Worm (Caenorhabditis elegans) whole organism, L3 larva: ENCODE results near the gene F20B6.9.
"Not testable (repeated sequence)": the region's sequence is repeated elsewhere in the genome, so short reads cannot be mapped to it uniquely, and the experiment has no call there.

Experiments used
- R02D3.7 ChIP-seq: fragments of 150-350 bp; optimal IDR thresholded peaks from 2 replicates; lab custom pipeline; 2014; ENCODE audit warnings: missing biosample characterization, missing genetic modification characterization
- aly-2 ChIP-seq: fragments of 150-350 bp; optimal IDR thresholded peaks from 2 replicates; lab custom pipeline; 2014; ENCODE audit warnings: missing biosample characterization, missing genetic modification characterization
- ama-1 ChIP-seq: fragments of 150-350 bp; optimal IDR thresholded peaks from 2 replicates; lab custom pipeline; 2018
- ceh-16 ChIP-seq: sonication (generic microtip); optimal IDR thresholded peaks from 2 replicates; lab custom pipeline; 2017; ENCODE audit warnings: missing biosample characterization, missing genetic modification characterization
- ceh-28 ChIP-seq: fragments of 150-350 bp; optimal IDR thresholded peaks from 2 replicates; lab custom pipeline; 2014; ENCODE audit warnings: missing biosample characterization, missing genetic modification reagents, missing genetic modification characterization
- ceh-82 ChIP-seq: fragments of 150-350 bp; optimal IDR thresholded peaks from 2 replicates; lab custom pipeline; 2014; ENCODE audit warnings: missing biosample characterization, missing genetic modification characterization
- ceh-9 ChIP-seq: sonication (generic microtip); optimal IDR thresholded peaks from 2 replicates; lab custom pipeline; 2018; ENCODE audit warnings: missing biosample characterization, missing genetic modification characterization
- daf-12 ChIP-seq: fragments of 150-350 bp; optimal IDR thresholded peaks from 2 replicates; lab custom pipeline; 2014; ENCODE audit warnings: missing biosample characterization, missing genetic modification reagents, missing genetic modification characterization
- egl-5 ChIP-seq: fragments of 150-350 bp; optimal IDR thresholded peaks from 2 replicates; lab custom pipeline; 2017; ENCODE audit warnings: missing biosample characterization, missing genetic modification reagents, missing genetic modification characterization, inconsistent platforms
- elt-1 ChIP-seq: fragments of 150-350 bp; optimal IDR thresholded peaks from 2 replicates; lab custom pipeline; 2014; ENCODE audit warnings: missing biosample characterization, missing genetic modification characterization
- elt-2 ChIP-seq: sonication (generic microtip); optimal IDR thresholded peaks from 2 replicates; lab custom pipeline; 2016; ENCODE audit warnings: missing genetic modification reagents, mild to moderate bottlenecking, missing genetic modification characterization, missing compliant biosample characterization
- elt-3 ChIP-seq, 3 experiments: fragments of 150-350 bp in 1 of 3; sonication (generic microtip) in 2 of 3; optimal IDR thresholded peaks; 2 replicates in 2 of 3; 4 replicates in 1 of 3; lab custom pipeline; 2014 to 2017; ENCODE audit warnings: missing biosample characterization in 3 of 3, missing genetic modification characterization in 3 of 3
- eor-1 ChIP-seq, 2 experiments: fragments of 150-350 bp; optimal IDR thresholded peaks; 2 replicates each; lab custom pipeline; 2014 to 2018; ENCODE audit warnings: missing biosample characterization in 2 of 2, missing genetic modification characterization in 2 of 2
- fkh-10 ChIP-seq: sonication (generic microtip); optimal IDR thresholded peaks from 2 replicates; lab custom pipeline; 2017; ENCODE audit warnings: missing biosample characterization, missing genetic modification reagents, missing genetic modification characterization
- fkh-2 ChIP-seq: fragments of 150-350 bp; optimal IDR thresholded peaks from 2 replicates; lab custom pipeline; 2014; ENCODE audit warnings: missing biosample characterization, missing genetic modification reagents, missing genetic modification characterization
- hmg-11 ChIP-seq: sonication (generic microtip); optimal IDR thresholded peaks from 2 replicates; lab custom pipeline; 2016; ENCODE audit warnings: missing genetic modification characterization, missing compliant biosample characterization
- jun-1 ChIP-seq: fragments of 150-350 bp; optimal IDR thresholded peaks from 2 replicates; lab custom pipeline; 2014; ENCODE audit warnings: missing biosample characterization, missing genetic modification reagents, missing genetic modification characterization
- lin-15B ChIP-seq: fragments of 150-350 bp; optimal IDR thresholded peaks from 2 replicates; lab custom pipeline; 2014; ENCODE audit warnings: missing biosample characterization, missing genetic modification characterization
- lsy-12 ChIP-seq: sonication (generic microtip); optimal IDR thresholded peaks from 2 replicates; lab custom pipeline; 2016; ENCODE audit warnings: mild to moderate bottlenecking, missing genetic modification characterization, missing compliant biosample characterization
- mdl-1 ChIP-seq: fragments of 150-350 bp; optimal IDR thresholded peaks from 2 replicates; lab custom pipeline; 2014; ENCODE audit warnings: missing biosample characterization, missing genetic modification characterization
- mml-1 ChIP-seq: fragments of 150-350 bp; sonication (generic microtip); optimal IDR thresholded peaks from 3 replicates; lab custom pipeline; 2014; ENCODE audit warnings: missing biosample characterization, missing genetic modification characterization
- nfya-1 ChIP-seq: sonication (generic microtip); optimal IDR thresholded peaks from 2 replicates; lab custom pipeline; 2017; ENCODE audit warnings: missing genetic modification characterization, mild to moderate bottlenecking, missing compliant biosample characterization, antibody characterized with exemption, moderate library complexity; ENCODE audit not compliant: insufficient read depth
- nhr-11 ChIP-seq: fragments of 150-350 bp; optimal IDR thresholded peaks from 2 replicates; lab custom pipeline; 2014; ENCODE audit warnings: missing biosample characterization, missing genetic modification characterization
- nhr-12 ChIP-seq: fragments of 150-350 bp; optimal IDR thresholded peaks from 2 replicates; lab custom pipeline; 2014; ENCODE audit warnings: missing biosample characterization, missing genetic modification characterization
- nhr-23 ChIP-seq: fragments of 150-350 bp; optimal IDR thresholded peaks from 2 replicates; lab custom pipeline; 2014; ENCODE audit warnings: missing biosample characterization, missing genetic modification reagents, missing genetic modification characterization
- nhr-25 ChIP-seq: sonication (generic microtip); optimal IDR thresholded peaks from 2 replicates; lab custom pipeline; 2017; ENCODE audit warnings: missing biosample characterization, missing genetic modification characterization
- nhr-43 ChIP-seq: sonication (generic microtip); optimal IDR thresholded peaks from 2 replicates; lab custom pipeline; 2016; ENCODE audit warnings: mild to moderate bottlenecking, missing genetic modification characterization, missing compliant biosample characterization; ENCODE audit not compliant: poor library complexity, severe bottlenecking
- nhr-67 ChIP-seq: fragments of 150-350 bp; optimal IDR thresholded peaks from 2 replicates; lab custom pipeline; 2014; ENCODE audit warnings: missing biosample characterization, missing genetic modification characterization
- nhr-76 ChIP-seq: fragments of 150-350 bp; sonication (generic microtip); optimal IDR thresholded peaks from 5 replicates; lab custom pipeline; 2014; ENCODE audit warnings: missing biosample characterization, missing genetic modification characterization
- nhr-77 ChIP-seq: fragments of 150-350 bp; optimal IDR thresholded peaks from 2 replicates; lab custom pipeline; 2014; ENCODE audit warnings: missing biosample characterization, missing genetic modification characterization
- pha-4 ChIP-seq: fragments of 150-350 bp; optimal IDR thresholded peaks from 2 replicates; lab custom pipeline; 2014; ENCODE audit warnings: missing biosample characterization, missing genetic modification reagents, missing genetic modification characterization
- pqm-1 ChIP-seq: fragments of 150-350 bp; optimal IDR thresholded peaks from 2 replicates; lab custom pipeline; 2017; ENCODE audit warnings: missing biosample characterization, missing genetic modification characterization, inconsistent platforms
- sea-2 ChIP-seq: fragments of 150-350 bp; sonication (generic microtip); optimal IDR thresholded peaks from 4 replicates; lab custom pipeline; 2014; ENCODE audit warnings: missing biosample characterization, missing genetic modification reagents, missing genetic modification characterization
- skn-1 ChIP-seq: fragments of 150-350 bp; optimal IDR thresholded peaks from 2 replicates; lab custom pipeline; 2014; ENCODE audit warnings: missing biosample characterization, missing genetic modification characterization
- snpc-4 ChIP-seq: fragments of 150-350 bp; optimal IDR thresholded peaks from 2 replicates; lab custom pipeline; 2014; ENCODE audit warnings: missing biosample characterization, missing genetic modification characterization
- tbx-2 ChIP-seq: sonication (generic microtip); optimal IDR thresholded peaks from 2 replicates; lab custom pipeline; 2016; ENCODE audit warnings: mild to moderate bottlenecking, missing genetic modification characterization, missing compliant biosample characterization
- unc-39 ChIP-seq: sonication (generic microtip); optimal IDR thresholded peaks from 4 replicates; lab custom pipeline; 2017; ENCODE audit warnings: missing biosample characterization, missing genetic modification characterization
- unc-62 ChIP-seq: fragments of 150-350 bp; sonication (generic microtip); optimal IDR thresholded peaks from 4 replicates; lab custom pipeline; 2014; ENCODE audit warnings: missing biosample characterization, missing genetic modification reagents, missing genetic modification characterization
- ztf-11 ChIP-seq: fragments of 150-350 bp; optimal IDR thresholded peaks from 2 replicates; lab custom pipeline; 2014; ENCODE audit warnings: missing biosample characterization, missing genetic modification characterization
- ztf-4 ChIP-seq: fragments of 150-350 bp; optimal IDR thresholded peaks from 2 replicates; lab custom pipeline; 2014; ENCODE audit warnings: missing biosample characterization, missing genetic modification characterization

F20B6.9 gene

ce11 chrX:4209131-4209530 lies 1.8 kb upstream of the F20B6.9 start (continued):
- TF ChIP-seq nhr-43 (peak; percentile 99), eor-1 (tag; optimal IDR thresholded peaks at IDR 0.05; lab: Kevin White, UChicago) (peak in 1 of 2 experiments; percentile 76), unc-39 (no peak), skn-1 (tag; lab: Kevin White, UChicago) (peak; percentile 93), ceh-9 (peak; percentile 95), unc-62 (GFP tag; lab: Kevin White, UChicago) (peak; percentile 97), mml-1 (no peak), fkh-10 (peak; percentile 97), snpc-4 (peak; percentile 96), nhr-67 (tag; lab: Kevin White, UChicago) (peak; percentile 58), nhr-12 (tag; lab: Kevin White, UChicago) (peak; percentile 34), nhr-23 (tag; lab: Kevin White, UChicago) (peak; percentile 99)

ce11 chrX:4208495-4208894 lies 1.2 kb upstream of the F20B6.9 start:
- TF ChIP-seq elt-1 (tag; lab: Kevin White, UChicago) (no peak), nhr-43 (peak; percentile 89), nhr-25 (peak; percentile 49), pqm-1 (tag; lab: Kevin White, UChicago) (peak; percentile 60), sea-2 (GFP tag; lab: Kevin White, UChicago) (no peak), pha-4 (peak; percentile 45), nhr-23 (tag; lab: Kevin White, UChicago) (peak; percentile 69), jun-1 (tag; lab: Kevin White, UChicago) (peak; percentile 48), elt-3 (tag; optimal IDR thresholded peaks at IDR 0.05; lab: Kevin White, UChicago) (peak in 1 of 3 experiments; percentile 86), nhr-77 (peak; percentile 82), ztf-4 (tag; lab: Kevin White, UChicago) (no peak), unc-62 (GFP tag; lab: Kevin White, UChicago) (no peak), mdl-1 (no peak), ceh-16 (tag; lab: Kevin White, UChicago) (no peak), skn-1 (tag; lab: Kevin White, UChicago) (peak; percentile 79), nhr-11 (peak; percentile 30), elt-2 (tag; lab: Kevin White, UChicago) (peak; percentile 5), fkh-10 (peak; percentile 8), tbx-2 (tag; lab: Kevin White, UChicago) (no peak)
- TF ChIP-seq, all 47 proteins: peak for 12

ce11 chrX:4202114-4202513 lies 5.2 kb downstream of the F20B6.9 start, which contains the start of gene F20B6.6:
Gene F20B6.6 (minus strand): TSS chrX:4202214.
- not testable (repeated sequence) for TF ChIP-seq fkh-2, R02D3.7, lin-15B (tag; lab: Kevin White, UChicago)
- TF ChIP-seq, all 47 proteins: peak for 0; not testable (repeated sequence) for 47

- not testable (repeated sequence) for TF ChIP-seq ceh-82; fkh-2 (tag; lab: Kevin White, UChicago); pha-4
Observed at ce11 chrX:4199829-4200228, 7.5 kb downstream of the F20B6.9 start, which contains the start of gene F20B6.5. Gene F20B6.5 (minus strand): TSS chrX:4199929.

- TF ChIP-seq pqm-1 (tag; lab: Kevin White, UChicago) (no peak), nhr-43 (no peak), ceh-82 (no peak), ama-1 (lab: Kevin White, UChicago) (no peak), daf-12 (no peak), nhr-25 (no peak), hmg-11 (tag; lab: Kevin White, UChicago) (no peak), nhr-76 (tag; lab: Kevin White, UChicago) (no peak)
Observed at ce11 chrX:4196431-4196830, 10.9 kb downstream of the F20B6.9 start, which contains the start of gene F20B6.4. Gene F20B6.4 (minus strand): TSS chrX:4196531.

- TF ChIP-seq pha-4: no peak
- peak; percentile 39 for TF ChIP-seq elt-2 (tag; lab: Kevin White, UChicago)
- TF ChIP-seq sea-2 (GFP tag; lab: Kevin White, UChicago): no peak
- no peak for TF ChIP-seq nhr-11
- TF ChIP-seq nhr-25: no peak
- TF ChIP-seq elt-3 (tag; optimal IDR thresholded peaks at IDR 0.05; lab: Kevin White, UChicago): no peak
- TF ChIP-seq ceh-16 (tag; lab: Kevin White, UChicago): no peak
- TF ChIP-seq ceh-28 (tag; lab: Kevin White, UChicago): no peak
- TF ChIP-seq hmg-11 (tag; lab: Kevin White, UChicago): no peak
- TF ChIP-seq aly-2: peak; percentile 43
- TF ChIP-seq nhr-23 (tag; lab: Kevin White, UChicago): peak; percentile 20
- no peak for TF ChIP-seq ztf-4 (tag; lab: Kevin White, UChicago)
- TF ChIP-seq lin-15B (tag; lab: Kevin White, UChicago): no peak
- TF ChIP-seq unc-39: no peak
- TF ChIP-seq egl-5 (tag; lab: Kevin White, UChicago): no peak
- no peak for TF ChIP-seq daf-12
- TF ChIP-seq skn-1 (tag; lab: Kevin White, UChicago): no peak
- no peak for TF ChIP-seq mdl-1
- TF ChIP-seq R02D3.7 (tag; lab: Kevin White, UChicago): no peak
- no peak for TF ChIP-seq tbx-2 (tag; lab: Kevin White, UChicago)
- TF ChIP-seq eor-1 (tag; optimal IDR thresholded peaks at IDR 0.05; lab: Kevin White, UChicago): no peak
- no peak for TF ChIP-seq fkh-2 (tag; lab: Kevin White, UChicago)
- TF ChIP-seq nfya-1 (tag; lab: Kevin White, UChicago): no peak
- no peak for TF ChIP-seq ceh-9
- no peak for TF ChIP-seq lsy-12 (tag; lab: Kevin White, UChicago)
- no peak for TF ChIP-seq ztf-11 (tag; lab: Kevin White, UChicago)
Observed at ce11 chrX:4193080-4193479, 14.2 kb downstream of the F20B6.9 start.
